Worm (Caenorhabditis elegans): Measurements from ENCODE around the gene Y75B12A.2.

- TF ChIP-seq dao-5 (tag; optimal IDR thresholded peaks at IDR 0.05) (no peak), him-1 (tag; optimal IDR thresholded peaks at IDR 0.05) (no peak), W03F9.2 (tag; optimal IDR thresholded peaks at IDR 0.05) (no peak)
Measured at ce11 chrV:15119517-15119916, 10.2 kb downstream of the Y75B12A.2 start, which contains the start of gene flor-1.
